Worm (Caenorhabditis elegans): ENCODE data around the gene T22C8.4.

The T22C8.4 gene

ce11 chrII:8587660-8588230, 35.6 kb downstream of the T22C8.4 start (continued):
- TF ChIP-seq ceh-44 (GFP tag; IDR thresholded peaks at IDR 0.05), result no peak
- no peak for TF ChIP-seq lim-7 (GFP tag; IDR thresholded peaks at IDR 0.05)
- TF ChIP-seq dmd-9 (GFP tag; IDR thresholded peaks at IDR 0.05), result no peak
- TF ChIP-seq zfp-3 (GFP tag; conservative IDR thresholded peaks at IDR 0.05), result no peak

- TF ChIP-seq nhr-25 (tag; optimal IDR thresholded peaks at IDR 0.05; ENCODE audit: borderline replicate concordance, insufficient read depth), result peak; percentile 51
- TF ChIP-seq lin-38 (GFP tag; IDR thresholded peaks at IDR 0.05), result no peak
- TF ChIP-seq aha-1 (tag), result peak; percentile 73
- TF ChIP-seq nhr-42 (GFP tag; IDR thresholded peaks at IDR 0.05), result no peak
Observed at ce11 chrII:8585921-8586320, 37.4 kb downstream of the T22C8.4 start.

ce11 chrII:8585036-8585627, 38.2 kb downstream of the T22C8.4 start, which contains the start of gene F54C9.11:
Gene F54C9.11 (minus strand): TSS chrII:8585086.
- TF ChIP-seq unc-62 (GFP tag; optimal IDR thresholded peaks at IDR 0.05 in 1 of 2), result no peak
- TF ChIP-seq unc-62 (tag; optimal IDR thresholded peaks at IDR 0.05), result no peak
- TF ChIP-seq ztf-11 (tag; optimal IDR thresholded peaks at IDR 0.05), result no peak
- TF ChIP-seq mdl-1 (tag; optimal IDR thresholded peaks at IDR 0.05), result peak in 1 of 2 experiments; percentile 55
- peak; percentile 4 for TF ChIP-seq mxl-3 (GFP tag; optimal IDR thresholded peaks at IDR 0.05)
- no peak for TF ChIP-seq ceh-28 (tag; optimal IDR thresholded peaks at IDR 0.05)
- TF ChIP-seq rbr-2 (tag; optimal IDR thresholded peaks at IDR 0.05), result peak; percentile 18
- TF ChIP-seq mep-1 (tag; optimal IDR thresholded peaks at IDR 0.05), result peak; percentile 53
- peak in 1 of 2 experiments; percentile 57 for TF ChIP-seq daf-16 (GFP tag; optimal IDR thresholded peaks at IDR 0.05)
- TF ChIP-seq daf-16 (tag; optimal IDR thresholded peaks at IDR 0.05), result no peak
- TF ChIP-seq nhr-28 (tag; optimal IDR thresholded peaks at IDR 0.05), result peak; percentile 16
- no peak for TF ChIP-seq egl-27 (tag; optimal IDR thresholded peaks at IDR 0.05)
- TF ChIP-seq T26A8.4 (GFP tag; IDR thresholded peaks at IDR 0.05), result peak; percentile 83; the same call in 1 of the 2 replicates
- TF ChIP-seq ctbp-1 (GFP tag; IDR thresholded peaks at IDR 0.05), result peak; percentile 43; the same call in 1 of the 2 replicates
- peak; percentile 51 for TF ChIP-seq nhr-48 (tag; optimal IDR thresholded peaks at IDR 0.05)
- TF ChIP-seq hlh-11 (tag; optimal IDR thresholded peaks at IDR 0.05), result peak; percentile 65
- peak in 1 of 2 experiments; percentile 45 for TF ChIP-seq lsy-2 (tag; optimal IDR thresholded peaks at IDR 0.05)
- TF ChIP-seq dve-1 (tag; optimal IDR thresholded peaks at IDR 0.05; ENCODE audit: insufficient read depth), result peak; percentile 31
- no peak for TF ChIP-seq nhr-41 (GFP tag; IDR thresholded peaks at IDR 0.05)
- peak in 1 of 2 experiments; percentile 24 for TF ChIP-seq hif-1 (tag; optimal IDR thresholded peaks at IDR 0.05)
- peak; percentile 57 for TF ChIP-seq hlh-30 (tag; optimal IDR thresholded peaks at IDR 0.05; ENCODE audit: insufficient read depth)
- no peak for TF ChIP-seq dpl-1 (GFP tag; optimal IDR thresholded peaks at IDR 0.05)

ce11 chrII:8583035-8583434, 40.3 kb downstream of the T22C8.4 start:
- no peak for TF ChIP-seq dpl-1 (GFP tag; optimal IDR thresholded peaks at IDR 0.05)
- no peak for TF ChIP-seq mep-1 (tag; optimal IDR thresholded peaks at IDR 0.05)
- TF ChIP-seq zag-1 (tag; optimal IDR thresholded peaks at IDR 0.05), result no peak
- no peak for TF ChIP-seq Y75B8A.6 (GFP tag; IDR thresholded peaks at IDR 0.05)
- TF ChIP-seq ama-1 (optimal IDR thresholded peaks at IDR 0.05), result peak; percentile 58
- TF ChIP-seq nhr-11 (tag; optimal IDR thresholded peaks at IDR 0.05), result no peak
- TF ChIP-seq set-16 (GFP tag; IDR thresholded peaks at IDR 0.05), result no peak
- TF ChIP-seq ceh-20 (GFP tag; IDR thresholded peaks at IDR 0.05), result no peak
- TF ChIP-seq hlh-30 (tag; optimal IDR thresholded peaks at IDR 0.05; ENCODE audit: insufficient read depth), result peak; percentile 7
- no peak for TF ChIP-seq jun-1 (tag; optimal IDR thresholded peaks at IDR 0.05)
- TF ChIP-seq tag-97 (GFP tag; IDR thresholded peaks at IDR 0.05), result no peak
- TF ChIP-seq R02D3.7 (tag; optimal IDR thresholded peaks at IDR 0.05), result no peak
- TF ChIP-seq lin-38 (GFP tag; IDR thresholded peaks at IDR 0.05), result 0 out of 2 replicates have a peak, but pooled peaks have one; percentile 28

Measured in whole organism, L4 larva.